Fruit fly (Drosophila melanogaster): ENCODE data around the gene CG7102.
A peak's percentile ranks its signal among the peaks of the same experiment; 100 is the strongest.

Gene CG7102

dm6 chr2L:7850406-7850805 lies 36.9 kb downstream of the CG7102 start:
- TF ChIP-seq GATAd (GFP tag; optimal IDR thresholded peaks at IDR 0.05) (no peak), jim (GFP tag; optimal IDR thresholded peaks at IDR 0.05) (no peak), h (GFP tag; optimal IDR thresholded peaks at IDR 0.05) (no peak), OdsH (GFP tag; optimal IDR thresholded peaks at IDR 0.05) (no peak), Hr83 (GFP tag; optimal IDR thresholded peaks at IDR 0.05; ENCODE audit: poor library complexity, severe bottlenecking) (no peak), CG9705 (GFP tag; optimal IDR thresholded peaks at IDR 0.05) (no peak), Hnf4 (GFP tag; optimal IDR thresholded peaks at IDR 0.05) (no peak), Abd-B (GFP tag; optimal IDR thresholded peaks at IDR 0.05) (no peak), sv (GFP tag; optimal IDR thresholded peaks at IDR 0.05) (no peak), rgr (GFP tag; optimal IDR thresholded peaks at IDR 0.05) (no peak), Dfd (GFP tag; optimal IDR thresholded peaks at IDR 0.05) (no peak), sage (GFP tag; optimal IDR thresholded peaks at IDR 0.05) (no peak), foxo (GFP tag; optimal IDR thresholded peaks at IDR 0.05) (no peak), usp (GFP tag; optimal IDR thresholded peaks at IDR 0.05) (no peak), pan (optimal IDR thresholded peaks at IDR 0.05) (no peak), Vsx2 (GFP tag; optimal IDR thresholded peaks at IDR 0.05; ENCODE audit: partially characterized antibody) (no peak), dsf (GFP tag; optimal IDR thresholded peaks at IDR 0.05; ENCODE audit: borderline replicate concordance) (no peak)

dm6 chr2L:7849472-7849871 lies 37.8 kb downstream of the CG7102 start:
- TF ChIP-seq CG32264 (GFP tag; optimal IDR thresholded peaks at IDR 0.05) (no peak), foxo (GFP tag; optimal IDR thresholded peaks at IDR 0.05) (peak in 1 of 2 experiments; percentile 1), Hnf4 (GFP tag; optimal IDR thresholded peaks at IDR 0.05) (no peak), GATAd (GFP tag; optimal IDR thresholded peaks at IDR 0.05) (no peak), dl (GFP tag; optimal IDR thresholded peaks at IDR 0.05; ENCODE audit: insufficient read depth in 1 of 2, partially characterized antibody in 2 of 2) (no peak), ey (GFP tag; optimal IDR thresholded peaks at IDR 0.05) (no peak), usp (GFP tag; optimal IDR thresholded peaks at IDR 0.05) (no peak), CG9705 (GFP tag; optimal IDR thresholded peaks at IDR 0.05) (no peak)

DNA sequence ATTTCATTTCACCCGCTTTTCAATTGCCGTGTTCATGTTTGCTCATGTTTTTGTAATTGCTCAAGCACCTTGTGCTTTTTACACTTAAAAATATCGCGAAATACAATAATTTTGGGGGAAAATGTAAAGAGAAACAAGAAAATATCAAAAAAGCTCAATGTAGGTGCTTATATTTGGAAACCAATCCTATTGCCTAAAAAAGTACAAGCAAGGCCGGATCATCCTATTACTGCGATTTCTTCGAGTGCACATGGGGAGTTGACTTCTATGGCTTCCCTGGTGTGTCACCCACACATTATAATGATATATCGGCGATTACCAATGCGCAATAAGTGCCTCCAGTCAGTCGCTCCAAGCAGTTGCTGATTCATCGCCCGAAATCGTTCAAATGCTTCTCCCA lies 46.1 kb downstream of the CG7102 start:
- no peak for TF ChIP-seq dsf (GFP tag; optimal IDR thresholded peaks at IDR 0.05; ENCODE audit: borderline replicate concordance)
- TF ChIP-seq Hr83 (GFP tag; optimal IDR thresholded peaks at IDR 0.05; ENCODE audit: poor library complexity, severe bottlenecking), result no peak
- TF ChIP-seq ey (GFP tag; optimal IDR thresholded peaks at IDR 0.05), result peak; percentile 42
- TF ChIP-seq CG9705 (GFP tag; optimal IDR thresholded peaks at IDR 0.05), result no peak
- TF ChIP-seq br (GFP tag; optimal IDR thresholded peaks at IDR 0.05), result peak; percentile 52
- TF ChIP-seq Mio (GFP tag; optimal IDR thresholded peaks at IDR 0.05), result no peak
- TF ChIP-seq Dfd (GFP tag; optimal IDR thresholded peaks at IDR 0.05), result no peak
- TF ChIP-seq rgr (GFP tag; optimal IDR thresholded peaks at IDR 0.05), result peak; percentile 16
- no peak for TF ChIP-seq lola (GFP tag; optimal IDR thresholded peaks at IDR 0.05)
- TF ChIP-seq CG32264 (GFP tag; optimal IDR thresholded peaks at IDR 0.05), result no peak
- no peak for TF ChIP-seq GATAd (GFP tag; optimal IDR thresholded peaks at IDR 0.05)
- peak; percentile 9 for TF ChIP-seq Hnf4 (GFP tag; optimal IDR thresholded peaks at IDR 0.05)
- peak; percentile 29 for TF ChIP-seq h (GFP tag; optimal IDR thresholded peaks at IDR 0.05)
- no peak for TF ChIP-seq Jra (GFP tag; optimal IDR thresholded peaks at IDR 0.05)
- TF ChIP-seq fru (GFP tag; optimal IDR thresholded peaks at IDR 0.05), result no peak
- no peak for TF ChIP-seq Myc (optimal IDR thresholded peaks at IDR 0.05)
- peak; percentile 17 for TF ChIP-seq HLH106 (tag; optimal IDR thresholded peaks at IDR 0.05)
- TF ChIP-seq tai (GFP tag; optimal IDR thresholded peaks at IDR 0.05), result no peak
- TF ChIP-seq dl (GFP tag; optimal IDR thresholded peaks at IDR 0.05; ENCODE audit: insufficient read depth in 1 of 2, partially characterized antibody in 2 of 2), result no peak
- peak; percentile 17 for TF ChIP-seq psq (GFP tag; optimal IDR thresholded peaks at IDR 0.05)
- TF ChIP-seq dmrt93B (GFP tag; optimal IDR thresholded peaks at IDR 0.05), result no peak
- no peak for TF ChIP-seq OdsH (GFP tag; optimal IDR thresholded peaks at IDR 0.05)

dm6 chr2L:7840152-7840551 lies 47.2 kb downstream of the CG7102 start, which contains the start of gene CG14537:
TSS of gene CG14537 (plus strand) at chr2L:7840452.
- TF ChIP-seq dmrt93B (GFP tag; optimal IDR thresholded peaks at IDR 0.05), result no peak
- TF ChIP-seq Abd-B (GFP tag; optimal IDR thresholded peaks at IDR 0.05), result no peak
- no peak for TF ChIP-seq dl (GFP tag; optimal IDR thresholded peaks at IDR 0.05; ENCODE audit: insufficient read depth in 1 of 2, partially characterized antibody in 2 of 2)
- no peak for TF ChIP-seq rgr (GFP tag; optimal IDR thresholded peaks at IDR 0.05)
- TF ChIP-seq fru (GFP tag; optimal IDR thresholded peaks at IDR 0.05), result no peak
- TF ChIP-seq Rel (GFP tag; optimal IDR thresholded peaks at IDR 0.05), result no peak
- no peak for TF ChIP-seq Rel (tag; optimal IDR thresholded peaks at IDR 0.05)
- no peak for TF ChIP-seq Dif (GFP tag; optimal IDR thresholded peaks at IDR 0.05; ENCODE audit: partially characterized antibody)
- no peak for TF ChIP-seq CrebA (GFP tag; optimal IDR thresholded peaks at IDR 0.05; ENCODE audit: borderline replicate concordance)
- TF ChIP-seq brk (GFP tag; optimal IDR thresholded peaks at IDR 0.05), result no peak
- no peak for TF ChIP-seq Sp1 (GFP tag; optimal IDR thresholded peaks at IDR 0.05)
- TF ChIP-seq Hr78 (GFP tag; optimal IDR thresholded peaks at IDR 0.05), result no peak
- TF ChIP-seq dsf (GFP tag; optimal IDR thresholded peaks at IDR 0.05; ENCODE audit: borderline replicate concordance), result no peak
- no peak for TF ChIP-seq br (GFP tag; optimal IDR thresholded peaks at IDR 0.05)
- no peak for TF ChIP-seq sv (GFP tag; optimal IDR thresholded peaks at IDR 0.05)
- TF ChIP-seq foxo (GFP tag; optimal IDR thresholded peaks at IDR 0.05), result no peak
- TF ChIP-seq lola (GFP tag; optimal IDR thresholded peaks at IDR 0.05), result no peak
- no peak for TF ChIP-seq OdsH (GFP tag; optimal IDR thresholded peaks at IDR 0.05)
- TF ChIP-seq Jra (GFP tag; optimal IDR thresholded peaks at IDR 0.05), result no peak
- TF ChIP-seq Myc (optimal IDR thresholded peaks at IDR 0.05), result no peak

Data from whole organism, wandering third instar larva.